Worm (Caenorhabditis elegans): ENCODE results near the gene srg-67.

ce11 chrV:5511720-5512119, 48.9 kb upstream of the srg-67 start:
- TF ChIP-seq tbx-37 (GFP tag; conservative IDR thresholded peaks at IDR 0.05) (no peak), ama-1 (optimal IDR thresholded peaks at IDR 0.05) (no peak), hmg-4 (GFP tag; optimal IDR thresholded peaks at IDR 0.05) (no peak), B0310.2 (tag; optimal IDR thresholded peaks at IDR 0.05) (no peak), aly-1 (tag; optimal IDR thresholded peaks at IDR 0.05) (no peak), tbx-11 (GFP tag; IDR thresholded peaks at IDR 0.05) (no peak), hnd-1 (tag; optimal IDR thresholded peaks at IDR 0.05) (no peak), sea-1 (GFP tag; conservative IDR thresholded peaks at IDR 0.05) (no peak), scrt-1 (GFP tag; IDR thresholded peaks at IDR 0.05) (no peak), tra-4 (tag; optimal IDR thresholded peaks at IDR 0.05) (no peak), ets-7 (tag; optimal IDR thresholded peaks at IDR 0.05) (no peak), pes-1 (GFP tag; IDR thresholded peaks at IDR 0.05) (no peak)

Data from whole organism, early embryonic.